Worm (Caenorhabditis elegans) whole organism, L4/young adult: Measurements from ENCODE around the gene K08D8.10.

Experiments used
- W03F9.2 ChIP-seq: fragments of 150-350 bp; optimal IDR thresholded peaks from 2 replicates; lab custom pipeline; 2014; ENCODE audit warnings: missing biosample characterization, missing genetic modification characterization
- dao-5 ChIP-seq: sonication (generic microtip); optimal IDR thresholded peaks from 2 replicates; lab custom pipeline; 2016; ENCODE audit warnings: missing genotype, missing genetic modification characterization, moderate library complexity, missing compliant biosample characterization

ce11 chrIV:12879557-12879956 is 20.8 kb upstream of the K08D8.10 start, which contains the start of gene ZK896.5:
- TF ChIP-seq W03F9.2 (no peak), dao-5 (no peak)
